Worm (Caenorhabditis elegans): ENCODE data around the gene C28F5.1.

The C28F5.1 gene

DNA sequence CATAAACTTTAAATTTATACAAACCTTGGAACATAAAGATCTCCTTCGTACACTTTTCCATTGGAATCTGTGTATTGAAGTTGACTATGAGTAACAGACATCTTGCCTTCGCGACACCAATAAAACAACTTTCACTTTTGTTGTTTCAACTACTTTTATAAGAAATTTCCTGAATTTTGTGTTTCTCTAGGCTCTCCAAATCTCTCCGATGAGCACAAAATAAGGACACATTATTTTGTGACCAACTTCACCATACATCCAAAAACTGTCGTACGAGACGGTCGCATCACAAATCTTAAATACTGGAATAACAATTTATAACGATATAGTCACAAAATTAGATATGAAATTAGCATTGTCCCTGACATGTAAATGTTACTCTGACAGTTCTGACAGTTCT, 46.4 kb upstream of the C28F5.1 start, which contains the start of gene D1022.5:
D1022.5 (minus strand) TSS at position 101 of the 400 bp plus-strand sequence.
- TF ChIP-seq sea-2 (GFP tag; optimal IDR thresholded peaks at IDR 0.05) (no peak), egl-27 (tag; optimal IDR thresholded peaks at IDR 0.05) (no peak), egl-5 (tag; optimal IDR thresholded peaks at IDR 0.05) (no peak), mml-1 (tag; optimal IDR thresholded peaks at IDR 0.05) (no peak), tbx-2 (tag; optimal IDR thresholded peaks at IDR 0.05) (no peak), ZK546.5 (tag; optimal IDR thresholded peaks at IDR 0.05) (no peak), nhr-28 (tag; optimal IDR thresholded peaks at IDR 0.05) (no peak), pqm-1 (tag; optimal IDR thresholded peaks at IDR 0.05) (no peak), ceh-82 (tag; optimal IDR thresholded peaks at IDR 0.05) (no peak), fkh-2 (tag; optimal IDR thresholded peaks at IDR 0.05) (no peak), elt-1 (tag; optimal IDR thresholded peaks at IDR 0.05) (no peak)

DNA sequence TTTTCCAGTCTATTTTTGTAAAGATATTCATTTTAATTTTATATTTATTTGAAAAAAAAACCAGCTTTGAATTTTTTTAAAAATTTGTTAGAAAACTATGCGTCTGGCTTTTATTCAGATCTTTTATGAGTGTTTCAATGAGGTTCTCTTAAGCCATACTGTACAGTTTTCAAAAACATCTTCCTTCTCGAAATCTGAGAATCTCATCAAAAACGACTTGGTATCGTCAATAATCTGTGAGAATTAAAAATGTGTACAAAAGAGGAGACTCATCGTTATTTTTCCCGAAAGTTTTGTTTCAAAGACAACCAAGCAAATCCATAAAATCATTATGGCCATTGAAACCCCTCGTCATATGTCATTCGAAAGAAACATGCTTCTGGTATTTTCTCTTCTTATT, 45.9 kb upstream of the C28F5.1 start, which contains the start of gene D1022.2:
D1022.2 (plus strand) TSS at position 301 of the 400 bp plus-strand sequence.
- TF ChIP-seq ama-1 (optimal IDR thresholded peaks at IDR 0.05) (no peak), sea-2 (GFP tag; optimal IDR thresholded peaks at IDR 0.05) (no peak), elt-2 (tag; optimal IDR thresholded peaks at IDR 0.05) (no peak), ztf-4 (tag; optimal IDR thresholded peaks at IDR 0.05) (no peak), nhr-11 (tag; optimal IDR thresholded peaks at IDR 0.05) (no peak), unc-39 (tag; optimal IDR thresholded peaks at IDR 0.05) (no peak), fkh-2 (tag; optimal IDR thresholded peaks at IDR 0.05) (no peak), nhr-237 (tag; optimal IDR thresholded peaks at IDR 0.05) (no peak), lin-15B (tag; optimal IDR thresholded peaks at IDR 0.05) (no peak), ceh-16 (tag; optimal IDR thresholded peaks at IDR 0.05) (no peak)

DNA sequence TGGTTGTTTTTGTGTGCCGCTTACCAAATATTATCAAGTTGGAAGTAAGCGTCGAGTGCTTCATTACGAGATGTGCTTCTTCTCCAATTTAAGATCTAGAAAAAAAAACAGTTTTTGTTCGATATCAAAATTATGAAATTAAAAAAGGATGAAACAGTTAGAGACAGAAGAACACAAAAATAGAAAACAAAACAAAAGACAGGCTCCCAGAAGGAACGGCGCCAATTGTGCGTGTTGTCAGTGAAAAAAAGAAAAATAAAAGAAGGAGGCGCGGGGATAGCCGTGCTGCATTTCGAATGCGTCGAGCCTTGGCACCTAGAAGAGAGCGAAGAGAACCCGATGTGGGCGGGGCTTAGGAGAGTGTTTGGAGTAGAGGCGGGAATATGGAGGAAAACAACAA, 39.6 kb upstream of the C28F5.1 start, which contains the start of gene sro-1:
sro-1 (minus strand) TSS at position 101 of the 400 bp plus-strand sequence.
- TF ChIP-seq nhr-12 (tag; optimal IDR thresholded peaks at IDR 0.05): no peak
- no peak for TF ChIP-seq nhr-23 (tag; optimal IDR thresholded peaks at IDR 0.05)
- TF ChIP-seq nhr-76 (tag; optimal IDR thresholded peaks at IDR 0.05): no peak
- no peak for TF ChIP-seq ama-1 (optimal IDR thresholded peaks at IDR 0.05)

DNA sequence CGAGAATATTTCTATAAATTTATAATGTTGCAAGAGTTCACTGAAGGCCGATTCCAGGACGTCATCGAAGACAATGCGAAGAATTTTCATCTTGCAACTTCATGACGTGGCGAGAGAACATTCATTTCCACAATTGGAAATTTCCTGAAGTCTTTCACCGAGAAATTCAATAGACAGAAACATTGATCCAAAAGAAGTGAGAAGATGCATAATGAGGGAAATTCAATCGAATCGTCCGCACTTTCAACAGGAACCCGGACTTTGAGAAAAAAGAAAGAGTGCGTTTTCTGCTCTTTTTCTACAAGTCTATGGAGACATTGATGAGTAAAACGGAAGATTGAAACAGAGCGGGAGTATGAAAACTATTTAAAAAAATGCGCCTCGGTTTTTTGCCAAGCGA, 35.8 kb upstream of the C28F5.1 start:
- TF ChIP-seq ceh-9 (tag; optimal IDR thresholded peaks at IDR 0.05) (no peak), fkh-10 (GFP tag; optimal IDR thresholded peaks at IDR 0.05) (peak; percentile 98)

DNA sequence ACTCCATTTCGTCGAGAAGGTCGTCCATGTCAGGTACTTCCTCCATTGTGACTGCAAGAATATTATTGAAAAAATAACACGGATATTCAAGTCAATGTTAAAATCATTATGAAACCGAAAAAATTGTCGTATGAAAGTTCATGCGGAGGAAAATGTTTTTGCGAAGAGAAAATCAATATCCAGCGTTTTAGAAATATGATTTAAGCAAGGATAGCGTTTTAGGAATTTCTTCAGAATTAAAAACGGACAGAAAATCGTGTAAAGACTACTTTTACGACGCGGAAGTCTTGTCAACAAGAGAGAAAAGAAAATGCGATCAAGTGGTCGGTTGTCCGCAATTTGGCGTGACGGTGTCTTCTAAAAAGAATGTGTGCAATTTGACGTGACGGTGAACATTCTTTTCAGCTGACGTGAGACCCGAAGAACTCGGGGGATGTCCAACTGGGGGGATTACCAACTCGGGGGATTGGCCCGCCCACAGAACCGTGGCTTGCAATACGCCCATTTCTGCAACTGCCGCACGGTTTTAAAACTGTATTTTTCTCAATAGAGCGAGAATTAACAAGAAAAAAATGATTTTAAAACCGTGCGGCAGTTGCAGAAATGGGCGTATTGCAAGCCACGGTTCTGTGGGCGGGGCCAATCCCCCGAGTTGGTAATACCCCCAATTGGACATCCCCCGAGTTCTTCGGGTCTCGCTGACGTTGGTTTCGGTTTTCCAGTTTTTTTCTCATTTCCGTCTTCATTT, 26.4 kb upstream of the C28F5.1 start, which contains the start of the genes aka-1 and ubc-6:
aka-1 (minus strand) TSS at position 51 of the 748 bp plus-strand sequence.
ubc-6 (plus strand) TSS at position 701 of the 748 bp plus-strand sequence.
- TF ChIP-seq nhr-11 (tag; optimal IDR thresholded peaks at IDR 0.05) (peak; percentile 4), nhr-43 (tag; optimal IDR thresholded peaks at IDR 0.05; ENCODE audit: poor library complexity, severe bottlenecking) (peak; percentile 67), sea-2 (GFP tag; optimal IDR thresholded peaks at IDR 0.05) (no peak), ceh-28 (tag; optimal IDR thresholded peaks at IDR 0.05) (peak; percentile 79), nfya-1 (tag; optimal IDR thresholded peaks at IDR 0.05; ENCODE audit: insufficient read depth) (peak; percentile 77), elt-2 (tag; optimal IDR thresholded peaks at IDR 0.05) (peak; percentile 60), lin-15B (tag; optimal IDR thresholded peaks at IDR 0.05) (peak; percentile 80), egl-5 (tag; optimal IDR thresholded peaks at IDR 0.05) (peak; percentile 37), hmg-11 (tag; optimal IDR thresholded peaks at IDR 0.05) (peak; percentile 85), pha-4 (tag; optimal IDR thresholded peaks at IDR 0.05) (peak; percentile 81), egl-27 (tag; optimal IDR thresholded peaks at IDR 0.05) (no peak), mml-1 (tag; optimal IDR thresholded peaks at IDR 0.05) (no peak), daf-12 (tag; optimal IDR thresholded peaks at IDR 0.05) (no peak), lsy-12 (tag; optimal IDR thresholded peaks at IDR 0.05) (peak; percentile 83), ama-1 (optimal IDR thresholded peaks at IDR 0.05) (no peak), snpc-4 (tag; optimal IDR thresholded peaks at IDR 0.05) (peak; percentile 62), ceh-82 (tag; optimal IDR thresholded peaks at IDR 0.05) (peak; percentile 26), nhr-76 (tag; optimal IDR thresholded peaks at IDR 0.05) (no peak), nhr-28 (tag; optimal IDR thresholded peaks at IDR 0.05) (no peak), fos-1 (tag; optimal IDR thresholded peaks at IDR 0.05) (peak; percentile 31), ceh-16 (tag; optimal IDR thresholded peaks at IDR 0.05) (no peak), ztf-4 (tag; optimal IDR thresholded peaks at IDR 0.05) (no peak), nhr-23 (tag; optimal IDR thresholded peaks at IDR 0.05) (peak; percentile 79), ceh-9 (tag; optimal IDR thresholded peaks at IDR 0.05) (no peak), tbx-2 (tag; optimal IDR thresholded peaks at IDR 0.05) (peak; percentile 82), ZK546.5 (tag; optimal IDR thresholded peaks at IDR 0.05) (no peak), ztf-11 (tag; optimal IDR thresholded peaks at IDR 0.05) (no peak), nhr-77 (tag; optimal IDR thresholded peaks at IDR 0.05) (no peak), fkh-2 (tag; optimal IDR thresholded peaks at IDR 0.05) (no peak), mdl-1 (tag; optimal IDR thresholded peaks at IDR 0.05) (no peak), nhr-237 (tag; optimal IDR thresholded peaks at IDR 0.05) (no peak), nhr-25 (tag; optimal IDR thresholded peaks at IDR 0.05) (peak; percentile 81), elt-1 (tag; optimal IDR thresholded peaks at IDR 0.05) (no peak), aly-2 (tag; optimal IDR thresholded peaks at IDR 0.05) (no peak), skn-1 (tag; optimal IDR thresholded peaks at IDR 0.05) (no peak), elt-3 (tag; optimal IDR thresholded peaks at IDR 0.05) (peak in 1 of 3 experiments; percentile 26), lin-39 (tag; optimal IDR thresholded peaks at IDR 0.05) (no peak)

All from whole organism, L3 larva.